Worm (Caenorhabditis elegans) whole organism, midembryonic: ENCODE data around the gene ehn-3.

Experiments used
- cog-1 ChIP-seq: sonication (generic microtip); optimal IDR thresholded peaks from 2 replicates; lab custom pipeline; 2016; ENCODE audit warnings: missing genetic modification characterization, missing compliant biosample characterization
- klf-2 ChIP-seq: fragments of 200-800 bp; sonication (Bioruptor generic); conservative IDR thresholded peaks from 2 replicates; pipeline ENCODE4 v1.3.6; 2022; ENCODE audit warnings: missing genetic modification reagents, missing genetic modification characterization, missing compliant biosample characterization

DNA sequence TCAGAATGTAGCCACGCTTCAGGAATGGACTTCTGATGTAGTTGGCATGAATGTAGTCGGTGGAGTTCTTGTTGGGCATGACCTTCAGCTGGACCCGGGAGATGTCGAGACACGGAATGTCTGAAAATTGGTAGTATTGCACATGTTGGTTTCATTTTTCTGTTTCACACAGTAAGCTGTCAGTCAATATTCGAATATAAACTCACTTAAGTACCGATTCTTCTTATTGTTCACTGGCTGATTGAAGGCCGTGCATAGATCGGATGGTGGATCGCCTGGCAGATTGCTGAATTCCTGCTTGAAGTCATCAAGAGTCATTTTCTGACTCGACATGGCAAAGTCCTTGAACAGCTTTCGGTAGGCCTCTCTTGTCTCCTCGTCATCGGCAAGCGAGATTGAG is 9.9 kb downstream of the ehn-3 start:
- TF ChIP-seq klf-2 (GFP tag; lab: Robert Waterston, UW) (no peak), cog-1 (no peak)
